Fruit fly (Drosophila melanogaster): ENCODE measurements around the gene CG14182.

Gene CG14182

DNA sequence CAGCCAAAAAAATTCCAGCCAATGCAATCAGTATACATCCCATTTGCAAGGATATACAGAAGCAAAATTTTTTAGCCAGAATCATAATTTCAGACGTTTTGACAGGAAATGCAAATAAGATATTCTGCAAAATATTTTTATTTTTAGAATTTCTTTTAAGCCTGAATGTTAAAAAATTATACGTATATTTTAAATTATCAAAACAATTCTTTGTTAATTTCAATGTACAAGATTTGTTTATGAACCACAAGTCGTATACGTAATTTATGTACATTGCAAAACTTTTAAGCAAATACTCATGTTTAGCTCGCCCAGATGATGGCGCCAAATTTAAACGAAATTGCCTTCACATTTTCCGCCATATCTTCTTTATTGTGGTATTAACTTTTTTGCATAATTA is 25.2 kb downstream of the CG14182 start, which contains the start of gene CG42654:
TSS of gene CG42654 (minus strand) at position 101 of the 400 bp plus-strand sequence.
- TF ChIP-seq dmrt93B (GFP tag; optimal IDR thresholded peaks at IDR 0.05) (no peak), Abd-B (GFP tag; optimal IDR thresholded peaks at IDR 0.05) (no peak), sage (GFP tag; optimal IDR thresholded peaks at IDR 0.05) (no peak), tai (GFP tag; optimal IDR thresholded peaks at IDR 0.05) (no peak)

DNA sequence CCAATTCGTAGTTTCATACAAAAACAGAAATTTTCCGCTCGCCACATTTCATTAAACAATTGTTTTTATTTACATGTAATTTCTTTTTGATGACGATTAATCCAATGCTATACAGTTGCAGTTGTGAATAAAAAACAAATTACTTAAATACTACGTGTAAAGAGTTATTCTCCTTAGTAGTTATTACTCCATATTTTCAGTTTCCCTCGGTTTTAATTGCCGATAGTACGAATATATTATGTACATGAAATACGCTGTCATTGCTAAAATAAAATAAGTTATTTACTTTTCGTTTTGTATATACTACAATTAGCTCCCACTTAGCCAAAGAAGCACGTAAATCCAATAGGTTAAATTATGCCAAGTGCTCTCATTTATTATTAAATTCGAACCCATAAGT is 26.0 kb downstream of the CG14182 start, which contains the start of gene CG42655:
TSS of gene CG42655 (minus strand) at position 101 of the 400 bp plus-strand sequence.
- no peak for TF ChIP-seq h (GFP tag; optimal IDR thresholded peaks at IDR 0.05)
- TF ChIP-seq Jra (GFP tag; optimal IDR thresholded peaks at IDR 0.05) = no peak

DNA sequence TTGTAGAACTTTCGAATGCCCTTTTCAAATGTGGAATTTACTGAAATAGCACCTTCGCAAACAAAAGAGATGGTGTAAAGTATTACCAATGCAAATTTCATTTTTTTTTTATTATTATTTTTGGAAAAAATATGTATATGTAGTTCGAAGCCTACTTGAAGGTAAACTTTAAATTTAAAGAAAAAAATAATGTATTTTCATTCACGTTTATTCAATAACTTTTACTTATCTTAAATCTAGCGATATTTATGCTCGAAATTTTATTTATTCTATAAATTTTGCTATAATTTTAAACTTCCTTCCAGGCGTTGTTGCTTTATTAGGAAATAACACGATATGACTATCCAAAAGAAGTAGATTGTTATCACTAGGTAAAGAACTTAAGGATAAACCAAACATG is 26.9 kb downstream of the CG14182 start, which contains the start of gene CG33710:
TSS of gene CG33710 (minus strand) at position 101 of the 400 bp plus-strand sequence.
- TF ChIP-seq GATAd (GFP tag; optimal IDR thresholded peaks at IDR 0.05) = no peak
- TF ChIP-seq lola (GFP tag; optimal IDR thresholded peaks at IDR 0.05) = no peak
- TF ChIP-seq Dif (GFP tag; optimal IDR thresholded peaks at IDR 0.05; ENCODE audit: partially characterized antibody) = no peak
- TF ChIP-seq pan (optimal IDR thresholded peaks at IDR 0.05) = no peak
- no peak for TF ChIP-seq CG9705 (GFP tag; optimal IDR thresholded peaks at IDR 0.05)
- no peak for TF ChIP-seq jim (GFP tag; optimal IDR thresholded peaks at IDR 0.05)
- no peak for TF ChIP-seq CrebA (GFP tag; optimal IDR thresholded peaks at IDR 0.05; ENCODE audit: borderline replicate concordance)
- no peak for TF ChIP-seq h (GFP tag; optimal IDR thresholded peaks at IDR 0.05)
- no peak for TF ChIP-seq Vsx2 (GFP tag; optimal IDR thresholded peaks at IDR 0.05; ENCODE audit: partially characterized antibody)

DNA sequence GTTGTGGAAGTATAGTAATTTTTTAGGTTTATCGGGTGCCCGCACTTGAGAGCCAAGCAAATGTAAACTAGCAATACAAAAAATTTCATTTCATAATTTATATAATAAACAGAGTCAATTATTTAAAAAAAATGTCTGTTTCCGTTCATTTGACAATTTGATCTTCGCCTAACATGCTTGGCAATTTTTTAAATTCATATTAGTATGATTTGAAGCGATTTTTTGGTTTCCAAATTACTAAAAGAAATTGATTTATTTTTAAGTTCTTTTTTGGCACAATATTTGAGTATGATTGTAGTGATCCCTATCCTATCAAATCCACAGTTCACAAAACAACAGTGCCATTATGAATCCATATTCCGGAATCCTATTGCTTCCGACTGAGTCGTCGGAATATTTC is 27.7 kb downstream of the CG14182 start, which contains the start of gene CG34258:
TSS of gene CG34258 (minus strand) at position 101 of the 400 bp plus-strand sequence.
- TF ChIP-seq br (GFP tag; optimal IDR thresholded peaks at IDR 0.05) (no peak), h (GFP tag; optimal IDR thresholded peaks at IDR 0.05) (no peak), rgr (GFP tag; optimal IDR thresholded peaks at IDR 0.05) (no peak), dl (GFP tag; optimal IDR thresholded peaks at IDR 0.05; ENCODE audit: insufficient read depth in 1 of 2, partially characterized antibody in 2 of 2) (no peak), Rel (GFP tag; optimal IDR thresholded peaks at IDR 0.05) (no peak), Rel (tag; optimal IDR thresholded peaks at IDR 0.05) (no peak), GATAd (GFP tag; optimal IDR thresholded peaks at IDR 0.05) (no peak), Mio (GFP tag; optimal IDR thresholded peaks at IDR 0.05) (no peak), HLH106 (tag; optimal IDR thresholded peaks at IDR 0.05) (no peak), dsf (GFP tag; optimal IDR thresholded peaks at IDR 0.05; ENCODE audit: borderline replicate concordance) (no peak), Dfd (GFP tag; optimal IDR thresholded peaks at IDR 0.05) (no peak), Myc (optimal IDR thresholded peaks at IDR 0.05) (no peak), sv (GFP tag; optimal IDR thresholded peaks at IDR 0.05) (no peak), Dif (GFP tag; optimal IDR thresholded peaks at IDR 0.05; ENCODE audit: partially characterized antibody) (no peak), psq (GFP tag; optimal IDR thresholded peaks at IDR 0.05) (no peak), CG32264 (GFP tag; optimal IDR thresholded peaks at IDR 0.05) (no peak), Vsx2 (GFP tag; optimal IDR thresholded peaks at IDR 0.05; ENCODE audit: partially characterized antibody) (no peak), OdsH (GFP tag; optimal IDR thresholded peaks at IDR 0.05) (no peak), sage (GFP tag; optimal IDR thresholded peaks at IDR 0.05) (no peak), woc (GFP tag; optimal IDR thresholded peaks at IDR 0.05) (no peak), pan (optimal IDR thresholded peaks at IDR 0.05) (no peak)

DNA sequence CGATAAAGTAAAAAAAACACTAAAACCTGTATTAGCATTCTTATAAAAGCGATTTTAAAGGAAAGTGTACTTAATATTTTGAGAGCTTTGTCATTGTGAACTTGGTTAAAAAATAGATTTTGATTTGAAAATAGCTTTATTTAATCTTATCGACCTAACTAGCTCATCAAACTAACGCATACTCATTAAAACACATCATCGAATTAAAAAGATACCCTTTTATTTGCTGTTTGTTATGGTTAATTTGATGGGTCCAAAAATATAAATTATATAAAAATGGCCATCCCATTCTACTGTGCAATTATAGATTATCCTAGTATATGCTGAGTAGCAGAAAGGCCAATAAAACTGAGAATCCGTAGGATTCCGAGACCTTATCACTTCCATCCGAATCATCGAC is 28.6 kb downstream of the CG14182 start, which contains the start of gene CG32219:
TSS of gene CG32219 (minus strand) at position 101 of the 400 bp plus-strand sequence.
- TF ChIP-seq dsf (GFP tag; optimal IDR thresholded peaks at IDR 0.05; ENCODE audit: borderline replicate concordance) = no peak
- no peak for TF ChIP-seq Mio (GFP tag; optimal IDR thresholded peaks at IDR 0.05)
- TF ChIP-seq Hr83 (GFP tag; optimal IDR thresholded peaks at IDR 0.05; ENCODE audit: poor library complexity, severe bottlenecking) = no peak
- TF ChIP-seq h (GFP tag; optimal IDR thresholded peaks at IDR 0.05) = no peak
- no peak for TF ChIP-seq Myc (optimal IDR thresholded peaks at IDR 0.05)
- TF ChIP-seq Vsx2 (GFP tag; optimal IDR thresholded peaks at IDR 0.05; ENCODE audit: partially characterized antibody) = no peak
- no peak for TF ChIP-seq psq (GFP tag; optimal IDR thresholded peaks at IDR 0.05)
- TF ChIP-seq pan (optimal IDR thresholded peaks at IDR 0.05) = no peak
- no peak for TF ChIP-seq dmrt93B (GFP tag; optimal IDR thresholded peaks at IDR 0.05)
- TF ChIP-seq dl (GFP tag; optimal IDR thresholded peaks at IDR 0.05; ENCODE audit: insufficient read depth in 1 of 2, partially characterized antibody in 2 of 2) = no peak
- no peak for TF ChIP-seq foxo (GFP tag; optimal IDR thresholded peaks at IDR 0.05)
- no peak for TF ChIP-seq Dif (GFP tag; optimal IDR thresholded peaks at IDR 0.05; ENCODE audit: partially characterized antibody)
- no peak for TF ChIP-seq OdsH (GFP tag; optimal IDR thresholded peaks at IDR 0.05)
- TF ChIP-seq Sp1 (GFP tag; optimal IDR thresholded peaks at IDR 0.05) = no peak
- no peak for TF ChIP-seq br (GFP tag; optimal IDR thresholded peaks at IDR 0.05)
- TF ChIP-seq Dfd (GFP tag; optimal IDR thresholded peaks at IDR 0.05) = no peak

Data from whole organism, wandering third instar larva.